Worm (Caenorhabditis elegans): ENCODE results near the gene cisd-1.
A peak's percentile ranks its signal among the peaks of the same experiment; 100 is the strongest.

Gene cisd-1

ce11 chrII:11469574-11470108 lies at the start of gene cisd-1:
TSS of gene cisd-1 (minus strand) at chrII:11469624.
- TF ChIP-seq efl-1 (optimal IDR thresholded peaks at IDR 0.05) (no peak), efl-1 (GFP tag; optimal IDR thresholded peaks at IDR 0.05 in 1 of 2) (no peak), ces-1 (GFP tag; optimal IDR thresholded peaks at IDR 0.05) (no peak), swsn-7 (tag; optimal IDR thresholded peaks at IDR 0.05) (no peak), tbx-2 (tag; optimal IDR thresholded peaks at IDR 0.05) (peak; percentile 0), ama-1 (optimal IDR thresholded peaks at IDR 0.05) (no peak), lsy-2 (tag; optimal IDR thresholded peaks at IDR 0.05) (no peak), nhr-85 (tag) (peak; percentile 16), nhr-12 (tag; optimal IDR thresholded peaks at IDR 0.05) (no peak), isw-1 (GFP tag; IDR thresholded peaks at IDR 0.05) (no peak), unc-86 (tag; optimal IDR thresholded peaks at IDR 0.05) (no peak), unc-62 (GFP tag; optimal IDR thresholded peaks at IDR 0.05) (no peak), jun-1 (tag; optimal IDR thresholded peaks at IDR 0.05) (no peak), nhr-90 (tag; optimal IDR thresholded peaks at IDR 0.05; ENCODE audit: poor library complexity) (peak; percentile 10), zag-1 (tag; optimal IDR thresholded peaks at IDR 0.05) (no peak), blmp-1 (tag; optimal IDR thresholded peaks at IDR 0.05) (peak; percentile 82), aly-2 (tag; optimal IDR thresholded peaks at IDR 0.05) (no peak), nhr-19 (GFP tag; conservative IDR thresholded peaks at IDR 0.05) (peak; percentile 30; the same call in 1 of the 2 replicates), rnt-1 (tag; optimal IDR thresholded peaks at IDR 0.05) (no peak), snpc-4 (tag; optimal IDR thresholded peaks at IDR 0.05) (no peak), ets-5 (GFP tag; IDR thresholded peaks at IDR 0.05) (no peak), pax-3 (tag; optimal IDR thresholded peaks at IDR 0.05) (no peak), C16A3.4 (tag; optimal IDR thresholded peaks at IDR 0.05) (no peak), lin-35 (GFP tag; optimal IDR thresholded peaks at IDR 0.05) (peak in 1 of 2 experiments; percentile 34), nhr-11 (tag; optimal IDR thresholded peaks at IDR 0.05) (no peak), pag-3 (tag; optimal IDR thresholded peaks at IDR 0.05; ENCODE audit: borderline replicate concordance, insufficient read depth) (no peak), fkh-10 (GFP tag; optimal IDR thresholded peaks at IDR 0.05) (no peak), nhr-20 (tag; optimal IDR thresholded peaks at IDR 0.05) (no peak), mdl-1 (tag; optimal IDR thresholded peaks at IDR 0.05) (peak in 1 of 2 experiments; percentile 11), lin-14 (GFP tag; optimal IDR thresholded peaks at IDR 0.05) (peak; percentile 49), elt-2 (tag; optimal IDR thresholded peaks at IDR 0.05) (peak; percentile 33), mef-2 (tag; optimal IDR thresholded peaks at IDR 0.05) (no peak), lir-3 (tag; optimal IDR thresholded peaks at IDR 0.05; ENCODE audit: poor library complexity) (no peak), sptf-1 (tag; optimal IDR thresholded peaks at IDR 0.05) (no peak), snu-23 (GFP tag; optimal IDR thresholded peaks at IDR 0.05) (peak; percentile 28), fos-1 (tag; optimal IDR thresholded peaks at IDR 0.05) (no peak), nhr-84 (tag; optimal IDR thresholded peaks at IDR 0.05) (no peak), nhr-76 (tag; optimal IDR thresholded peaks at IDR 0.05) (no peak), C04F5.9 (tag; optimal IDR thresholded peaks at IDR 0.05) (no peak), dpl-1 (GFP tag; optimal IDR thresholded peaks at IDR 0.05) (no peak), fkh-8 (tag; optimal IDR thresholded peaks at IDR 0.05) (no peak), lin-15B (tag; optimal IDR thresholded peaks at IDR 0.05) (no peak), nhr-47 (tag; optimal IDR thresholded peaks at IDR 0.05) (no peak), hpl-2 (GFP tag; optimal IDR thresholded peaks at IDR 0.05) (no peak), sup-37 (GFP tag; optimal IDR thresholded peaks at IDR 0.05) (no peak), elt-3 (tag; optimal IDR thresholded peaks at IDR 0.05) (peak in 1 of 6 experiments; percentile 1), aha-1 (tag; optimal IDR thresholded peaks at IDR 0.05) (no peak), nhr-71 (tag; optimal IDR thresholded peaks at IDR 0.05) (peak; percentile 32), irx-1 (tag; optimal IDR thresholded peaks at IDR 0.05) (no peak), egl-27 (tag; optimal IDR thresholded peaks at IDR 0.05) (no peak), mep-1 (tag; optimal IDR thresholded peaks at IDR 0.05) (peak; percentile 10), hlh-17 (GFP tag; optimal IDR thresholded peaks at IDR 0.05; ENCODE audit: borderline replicate concordance) (no peak)
